Worm (Caenorhabditis elegans): ENCODE results near the gene B0457.2.
A peak's percentile ranks its signal among the peaks of the same experiment; 100 is the strongest.

The B0457.2 gene

ce11 chrII:8926451-8926850 lies at the start of gene B0457.2:
TSS of gene B0457.2 (minus strand) at chrII:8926551.
- TF ChIP-seq hnd-1 (tag; optimal IDR thresholded peaks at IDR 0.05), result no peak
- TF ChIP-seq hmg-4 (GFP tag; optimal IDR thresholded peaks at IDR 0.05), result no peak
- no peak for TF ChIP-seq scrt-1 (GFP tag; IDR thresholded peaks at IDR 0.05)
- no peak for TF ChIP-seq hmbx-1 (tag; optimal IDR thresholded peaks at IDR 0.05)
- TF ChIP-seq ama-1 (optimal IDR thresholded peaks at IDR 0.05), result no peak
- no peak for TF ChIP-seq sea-1 (GFP tag; conservative IDR thresholded peaks at IDR 0.05)
- no peak for TF ChIP-seq ceh-36 (tag; optimal IDR thresholded peaks at IDR 0.05)
- no peak for TF ChIP-seq tbx-37 (GFP tag; conservative IDR thresholded peaks at IDR 0.05)

ce11 chrII:8973516-8974043 lies 47.2 kb upstream of the B0457.2 start, which contains the start of gene tomm-40:
TSS of gene tomm-40 (minus strand) at chrII:8973566.
- TF ChIP-seq F13C5.2 (tag; optimal IDR thresholded peaks at IDR 0.05), result peak; percentile 47
- no peak for TF ChIP-seq flt-1 (GFP tag; IDR thresholded peaks at IDR 0.05)

ce11 chrII:8969251-8970183 lies 43.2 kb upstream of the B0457.2 start, which contains the start of the genes szy-20 and C18E9.5:
TSS of gene szy-20 (minus strand) at chrII:8969333.
TSS of gene C18E9.5 (plus strand) at chrII:8969980.
- TF ChIP-seq ets-7 (tag; optimal IDR thresholded peaks at IDR 0.05) (no peak), tbx-11 (GFP tag; IDR thresholded peaks at IDR 0.05) (no peak), flt-1 (GFP tag; IDR thresholded peaks at IDR 0.05) (no peak), ama-1 (optimal IDR thresholded peaks at IDR 0.05) (no peak), aly-1 (tag; optimal IDR thresholded peaks at IDR 0.05) (no peak), scrt-1 (GFP tag; IDR thresholded peaks at IDR 0.05) (no peak), B0310.2 (tag; optimal IDR thresholded peaks at IDR 0.05) (no peak), tra-4 (tag; optimal IDR thresholded peaks at IDR 0.05) (no peak), ceh-36 (tag; optimal IDR thresholded peaks at IDR 0.05) (no peak), F13C5.2 (tag; optimal IDR thresholded peaks at IDR 0.05) (peak; percentile 82), hnd-1 (tag; optimal IDR thresholded peaks at IDR 0.05) (no peak), tbx-37 (GFP tag; conservative IDR thresholded peaks at IDR 0.05) (0 out of 2 replicates have a peak, but pooled peaks have one; percentile 22), sea-1 (GFP tag; conservative IDR thresholded peaks at IDR 0.05) (no peak), ceh-13 (GFP tag; optimal IDR thresholded peaks at IDR 0.05) (no peak), hmbx-1 (tag; optimal IDR thresholded peaks at IDR 0.05) (no peak), hmg-4 (GFP tag; optimal IDR thresholded peaks at IDR 0.05) (peak; percentile 67), pes-1 (GFP tag; IDR thresholded peaks at IDR 0.05) (no peak; the same call in 1 of the 2 replicates)

ce11 chrII:8964835-8965234 lies 38.5 kb upstream of the B0457.2 start, which contains the start of the genes ndub-3 and C18E9.2:
TSS of gene ndub-3 (minus strand) at chrII:8964890.
TSS of gene C18E9.2 (plus strand) at chrII:8965006.
- no peak for TF ChIP-seq scrt-1 (GFP tag; IDR thresholded peaks at IDR 0.05)
- no peak for TF ChIP-seq ceh-36 (tag; optimal IDR thresholded peaks at IDR 0.05)
- no peak for TF ChIP-seq hnd-1 (tag; optimal IDR thresholded peaks at IDR 0.05)
- no peak for TF ChIP-seq sea-1 (GFP tag; conservative IDR thresholded peaks at IDR 0.05)
- no peak for TF ChIP-seq pes-1 (GFP tag; IDR thresholded peaks at IDR 0.05)
- no peak for TF ChIP-seq tbx-37 (GFP tag; conservative IDR thresholded peaks at IDR 0.05)
- no peak for TF ChIP-seq ama-1 (optimal IDR thresholded peaks at IDR 0.05)
- TF ChIP-seq ets-7 (tag; optimal IDR thresholded peaks at IDR 0.05), result no peak
- no peak for TF ChIP-seq B0310.2 (tag; optimal IDR thresholded peaks at IDR 0.05)
- TF ChIP-seq ceh-13 (GFP tag; optimal IDR thresholded peaks at IDR 0.05), result no peak
- no peak for TF ChIP-seq aly-1 (tag; optimal IDR thresholded peaks at IDR 0.05)
- TF ChIP-seq tbx-11 (GFP tag; IDR thresholded peaks at IDR 0.05), result no peak
- TF ChIP-seq hmbx-1 (tag; optimal IDR thresholded peaks at IDR 0.05), result no peak
- no peak for TF ChIP-seq hmg-4 (GFP tag; optimal IDR thresholded peaks at IDR 0.05)
- no peak for TF ChIP-seq F13C5.2 (tag; optimal IDR thresholded peaks at IDR 0.05)
- TF ChIP-seq tra-4 (tag; optimal IDR thresholded peaks at IDR 0.05), result no peak

- TF ChIP-seq B0310.2 (tag; optimal IDR thresholded peaks at IDR 0.05) (no peak), hmbx-1 (tag; optimal IDR thresholded peaks at IDR 0.05) (no peak), tbx-37 (GFP tag; conservative IDR thresholded peaks at IDR 0.05) (no peak), hnd-1 (tag; optimal IDR thresholded peaks at IDR 0.05) (no peak), flt-1 (GFP tag; IDR thresholded peaks at IDR 0.05) (no peak), scrt-1 (GFP tag; IDR thresholded peaks at IDR 0.05) (no peak), ceh-13 (GFP tag; optimal IDR thresholded peaks at IDR 0.05) (no peak), F13C5.2 (tag; optimal IDR thresholded peaks at IDR 0.05) (no peak), sea-1 (GFP tag; conservative IDR thresholded peaks at IDR 0.05) (no peak), ceh-36 (tag; optimal IDR thresholded peaks at IDR 0.05) (no peak), pes-1 (GFP tag; IDR thresholded peaks at IDR 0.05) (no peak), tbx-11 (GFP tag; IDR thresholded peaks at IDR 0.05) (no peak), hmg-4 (GFP tag; optimal IDR thresholded peaks at IDR 0.05) (no peak), tra-4 (tag; optimal IDR thresholded peaks at IDR 0.05) (no peak), aly-1 (tag; optimal IDR thresholded peaks at IDR 0.05) (no peak), ets-7 (tag; optimal IDR thresholded peaks at IDR 0.05) (no peak)
Observed at ce11 chrII:8964049-8964448, 37.7 kb upstream of the B0457.2 start, which contains the start of gene sftd-3. TSS of gene sftd-3 (minus strand) at chrII:8964149.

ce11 chrII:8962206-8962605 lies 35.9 kb upstream of the B0457.2 start:
- TF ChIP-seq hmbx-1 (tag; optimal IDR thresholded peaks at IDR 0.05) (no peak), tra-4 (tag; optimal IDR thresholded peaks at IDR 0.05) (no peak), pes-1 (GFP tag; IDR thresholded peaks at IDR 0.05) (no peak), hmg-4 (GFP tag; optimal IDR thresholded peaks at IDR 0.05) (no peak)

ce11 chrII:8961450-8961849 lies 35.1 kb upstream of the B0457.2 start:
- no peak for TF ChIP-seq sea-1 (GFP tag; conservative IDR thresholded peaks at IDR 0.05)
- TF ChIP-seq ets-7 (tag; optimal IDR thresholded peaks at IDR 0.05), result no peak
- no peak for TF ChIP-seq hnd-1 (tag; optimal IDR thresholded peaks at IDR 0.05)
- no peak for TF ChIP-seq tbx-37 (GFP tag; conservative IDR thresholded peaks at IDR 0.05)
- TF ChIP-seq ceh-36 (tag; optimal IDR thresholded peaks at IDR 0.05), result no peak
- no peak for TF ChIP-seq flt-1 (GFP tag; IDR thresholded peaks at IDR 0.05)
- TF ChIP-seq aly-1 (tag; optimal IDR thresholded peaks at IDR 0.05), result no peak
- TF ChIP-seq pes-1 (GFP tag; IDR thresholded peaks at IDR 0.05), result no peak
- no peak for TF ChIP-seq hmbx-1 (tag; optimal IDR thresholded peaks at IDR 0.05)

Data from whole organism, early embryonic.